Fruit fly (Drosophila melanogaster) whole organism: ENCODE data around the gene CG43295.

Experiments used
- CG8478 ChIP-seq: fragments of >200 bp; optimal IDR thresholded peaks from 2 replicates; lab custom pipeline; 2018; ENCODE audit warnings: inconsistent platforms
- Dll ChIP-seq: fragments of >200 bp; optimal IDR thresholded peaks from 2 replicates; lab custom pipeline; 2017
- EcR ChIP-seq, 2 experiments: fragments of >200 bp; optimal IDR thresholded peaks; 2 replicates each; lab custom pipeline; 2017; ENCODE audit warnings: missing biosample characterization in 2 of 2, missing genetic modification characterization in 2 of 2, missing genetic modification reagents in 2 of 2
- psq ChIP-seq: fragments of >200 bp; optimal IDR thresholded peaks from 2 replicates; lab custom pipeline; 2017
- usp ChIP-seq: fragments of >200 bp; optimal IDR thresholded peaks from 2 replicates; lab custom pipeline; 2017; ENCODE audit warnings: missing biosample characterization, missing genetic modification characterization, mixed read lengths

dm6 chr3L:16149418-16150160 is 43.9 kb downstream of the CG43295 start:
- TF ChIP-seq psq (lab: Kevin White, UChicago) (no peak), CG8478 (lab: Kevin White, UChicago) (no peak), usp (no peak), EcR (GFP tag; optimal IDR thresholded peaks at IDR 0.05; lab: Kevin White, UChicago) (no peak), Dll (lab: Kevin White, UChicago) (no peak)
